Worm (Caenorhabditis elegans): Measurements from ENCODE around the gene arrd-3.

The arrd-3 gene

ce11 chrII:9398370-9398901 lies 13.9 kb upstream of the arrd-3 start, which contains the start of the genes Y51B9A.14 and Y51B9A.8:
Gene Y51B9A.14 (minus strand): TSS chrII:9398470.
Gene Y51B9A.8 (plus strand): TSS chrII:9398851.
- TF ChIP-seq elt-1 (tag; optimal IDR thresholded peaks at IDR 0.05; ENCODE audit: borderline replicate concordance, insufficient read depth) (no peak), ceh-43 (GFP tag; optimal IDR thresholded peaks at IDR 0.05) (no peak), mab-5 (tag; optimal IDR thresholded peaks at IDR 0.05) (no peak), cnd-1 (tag; optimal IDR thresholded peaks at IDR 0.05) (no peak), tbx-8 (GFP tag; optimal IDR thresholded peaks at IDR 0.05) (no peak), ceh-83 (GFP tag; optimal IDR thresholded peaks at IDR 0.05) (no peak), unc-120 (tag; optimal IDR thresholded peaks at IDR 0.05; ENCODE audit: poor library complexity, severe bottlenecking) (no peak), unc-62 (GFP tag; optimal IDR thresholded peaks at IDR 0.05) (no peak), blmp-1 (tag; optimal IDR thresholded peaks at IDR 0.05) (no peak), ces-1 (GFP tag; optimal IDR thresholded peaks at IDR 0.05) (no peak), lin-13 (tag; optimal IDR thresholded peaks at IDR 0.05) (no peak), unc-39 (tag; optimal IDR thresholded peaks at IDR 0.05) (no peak), bed-3 (GFP tag; optimal IDR thresholded peaks at IDR 0.05) (no peak)

ce11 chrII:9399746-9400145 lies 12.6 kb upstream of the arrd-3 start, which contains the start of gene Y51B9A.7:
Gene Y51B9A.7 (plus strand): TSS chrII:9400046.
- TF ChIP-seq mep-1 (tag; optimal IDR thresholded peaks at IDR 0.05), result no peak
- TF ChIP-seq mls-2 (tag; optimal IDR thresholded peaks at IDR 0.05), result no peak
- no peak for TF ChIP-seq ztf-11 (tag; optimal IDR thresholded peaks at IDR 0.05)
- no peak for TF ChIP-seq nhr-237 (tag; optimal IDR thresholded peaks at IDR 0.05)
- TF ChIP-seq bed-3 (GFP tag; optimal IDR thresholded peaks at IDR 0.05), result no peak
- no peak for TF ChIP-seq M03D4.4 (tag; optimal IDR thresholded peaks at IDR 0.05)
- no peak for TF ChIP-seq cnd-1 (tag; optimal IDR thresholded peaks at IDR 0.05)
- TF ChIP-seq nhr-12 (tag; optimal IDR thresholded peaks at IDR 0.05), result no peak
- TF ChIP-seq lin-13 (tag; optimal IDR thresholded peaks at IDR 0.05), result no peak
- TF ChIP-seq zip-8 (tag; optimal IDR thresholded peaks at IDR 0.05), result no peak
- TF ChIP-seq lin-32 (GFP tag; optimal IDR thresholded peaks at IDR 0.05), result no peak
- no peak for TF ChIP-seq nhr-76 (tag; optimal IDR thresholded peaks at IDR 0.05)
- TF ChIP-seq nhr-28 (tag; optimal IDR thresholded peaks at IDR 0.05), result no peak
- TF ChIP-seq drap-1 (GFP tag; optimal IDR thresholded peaks at IDR 0.05), result no peak
- TF ChIP-seq snpc-4 (tag; optimal IDR thresholded peaks at IDR 0.05), result no peak

- TF ChIP-seq blmp-1 (tag; optimal IDR thresholded peaks at IDR 0.05) (no peak), nhr-28 (tag; optimal IDR thresholded peaks at IDR 0.05) (no peak), pha-4 (tag; optimal IDR thresholded peaks at IDR 0.05) (no peak), mls-2 (tag; optimal IDR thresholded peaks at IDR 0.05) (no peak), ham-2 (GFP tag; optimal IDR thresholded peaks at IDR 0.05) (no peak), cnd-1 (tag; optimal IDR thresholded peaks at IDR 0.05) (no peak), unc-62 (GFP tag; optimal IDR thresholded peaks at IDR 0.05) (no peak), ceh-43 (GFP tag; optimal IDR thresholded peaks at IDR 0.05) (no peak), mab-5 (tag; optimal IDR thresholded peaks at IDR 0.05) (no peak), ceh-39 (tag; optimal IDR thresholded peaks at IDR 0.05) (no peak), unc-120 (tag; optimal IDR thresholded peaks at IDR 0.05; ENCODE audit: poor library complexity, severe bottlenecking) (no peak)
Observed at ce11 chrII:9403087-9403486, 9.3 kb upstream of the arrd-3 start, which contains the start of gene Y51B9A.6. Gene Y51B9A.6 (minus strand): TSS chrII:9403187.

DNA sequence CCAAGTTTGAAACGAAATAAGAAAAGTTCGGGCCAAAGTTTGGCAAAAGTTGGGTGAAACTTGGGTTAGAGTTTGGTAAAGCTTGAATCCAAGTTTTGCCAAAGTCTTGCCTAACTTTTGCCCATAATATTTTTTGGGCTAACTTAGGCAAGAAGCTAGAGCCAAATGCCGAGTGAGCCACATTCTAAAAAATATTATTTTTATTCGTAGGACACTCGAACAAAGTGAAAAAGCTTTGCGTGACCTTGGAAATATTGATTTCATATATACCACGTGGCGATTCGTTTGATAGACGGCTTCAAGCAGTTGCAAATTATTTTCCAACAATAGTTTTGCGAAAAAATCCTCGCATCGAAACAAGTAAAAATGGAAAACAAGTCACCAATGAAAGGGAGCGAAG lies 8.5 kb upstream of the arrd-3 start, which contains the start of gene Y51B9A.5:
TSS of gene Y51B9A.5 (plus strand) at position 301 of the 400 bp plus-strand sequence.
- TF ChIP-seq unc-62 (GFP tag; optimal IDR thresholded peaks at IDR 0.05), result no peak
- no peak for TF ChIP-seq lin-13 (tag; optimal IDR thresholded peaks at IDR 0.05)
- TF ChIP-seq snpc-4 (tag; optimal IDR thresholded peaks at IDR 0.05), result no peak
- no peak for TF ChIP-seq ham-2 (GFP tag; optimal IDR thresholded peaks at IDR 0.05)
- TF ChIP-seq bed-3 (GFP tag; optimal IDR thresholded peaks at IDR 0.05), result no peak
- no peak for TF ChIP-seq nhr-2 (tag; optimal IDR thresholded peaks at IDR 0.05)
- no peak for TF ChIP-seq blmp-1 (tag; optimal IDR thresholded peaks at IDR 0.05)

- TF ChIP-seq lin-32 (GFP tag; optimal IDR thresholded peaks at IDR 0.05), result no peak
- TF ChIP-seq nhr-2 (tag; optimal IDR thresholded peaks at IDR 0.05), result no peak
- no peak for TF ChIP-seq mls-2 (tag; optimal IDR thresholded peaks at IDR 0.05)
- no peak for TF ChIP-seq pha-4 (tag; optimal IDR thresholded peaks at IDR 0.05)
- no peak for TF ChIP-seq cnd-1 (tag; optimal IDR thresholded peaks at IDR 0.05)
- TF ChIP-seq ceh-43 (GFP tag; optimal IDR thresholded peaks at IDR 0.05), result no peak
- no peak for TF ChIP-seq zip-8 (tag; optimal IDR thresholded peaks at IDR 0.05)
- TF ChIP-seq sptf-1 (tag; optimal IDR thresholded peaks at IDR 0.05), result no peak
- TF ChIP-seq blmp-1 (tag; optimal IDR thresholded peaks at IDR 0.05), result no peak
- no peak for TF ChIP-seq lin-13 (tag; optimal IDR thresholded peaks at IDR 0.05)
- no peak for TF ChIP-seq tbx-8 (GFP tag; optimal IDR thresholded peaks at IDR 0.05)
- no peak for TF ChIP-seq ces-1 (GFP tag; optimal IDR thresholded peaks at IDR 0.05)
- no peak for TF ChIP-seq snpc-4 (tag; optimal IDR thresholded peaks at IDR 0.05)
- TF ChIP-seq bed-3 (GFP tag; optimal IDR thresholded peaks at IDR 0.05), result no peak
Observed at ce11 chrII:9407020-9407419, 5.3 kb upstream of the arrd-3 start, which contains the start of gene mpz-6. Gene mpz-6 (minus strand): TSS chrII:9407120.
